Worm (Caenorhabditis elegans): ENCODE data around the gene C18F10.7.

ce11 chrIII:6309066-6309465 is 30.9 kb upstream of the C18F10.7 start, which contains the start of gene gar-2:
- TF ChIP-seq elt-3 (tag; optimal IDR thresholded peaks at IDR 0.05) (no peak), egl-5 (tag; optimal IDR thresholded peaks at IDR 0.05) (no peak), skn-1 (tag; optimal IDR thresholded peaks at IDR 0.05) (no peak), ama-1 (optimal IDR thresholded peaks at IDR 0.05) (no peak), fos-1 (tag; optimal IDR thresholded peaks at IDR 0.05) (no peak), elt-2 (tag; optimal IDR thresholded peaks at IDR 0.05) (no peak), nhr-76 (tag; optimal IDR thresholded peaks at IDR 0.05) (no peak), pqm-1 (tag; optimal IDR thresholded peaks at IDR 0.05) (no peak), egl-27 (tag; optimal IDR thresholded peaks at IDR 0.05) (no peak), unc-62 (GFP tag; optimal IDR thresholded peaks at IDR 0.05) (no peak)
